Fruit fly (Drosophila melanogaster): Measurements from ENCODE around the gene CG6023.

dm6 chrX:18321358-18321757, 365 bp upstream of the CG6023 start:
- TF ChIP-seq psq (GFP tag; optimal IDR thresholded peaks at IDR 0.05) (no peak), rgr (GFP tag; optimal IDR thresholded peaks at IDR 0.05) (no peak), dsf (GFP tag; optimal IDR thresholded peaks at IDR 0.05; ENCODE audit: borderline replicate concordance) (no peak), brk (GFP tag; optimal IDR thresholded peaks at IDR 0.05) (no peak), Dif (GFP tag; optimal IDR thresholded peaks at IDR 0.05; ENCODE audit: partially characterized antibody) (no peak), dmrt93B (GFP tag; optimal IDR thresholded peaks at IDR 0.05) (no peak), fru (GFP tag; optimal IDR thresholded peaks at IDR 0.05) (no peak), Hr83 (GFP tag; optimal IDR thresholded peaks at IDR 0.05; ENCODE audit: poor library complexity, severe bottlenecking) (no peak), Hr78 (GFP tag; optimal IDR thresholded peaks at IDR 0.05) (no peak), jim (GFP tag; optimal IDR thresholded peaks at IDR 0.05) (no peak), Jra (GFP tag; optimal IDR thresholded peaks at IDR 0.05) (no peak)
